Worm (Caenorhabditis elegans): Measurements from ENCODE around the gene srx-50.
A peak's percentile ranks its signal among the peaks of the same experiment; 100 is the strongest.

DNA sequence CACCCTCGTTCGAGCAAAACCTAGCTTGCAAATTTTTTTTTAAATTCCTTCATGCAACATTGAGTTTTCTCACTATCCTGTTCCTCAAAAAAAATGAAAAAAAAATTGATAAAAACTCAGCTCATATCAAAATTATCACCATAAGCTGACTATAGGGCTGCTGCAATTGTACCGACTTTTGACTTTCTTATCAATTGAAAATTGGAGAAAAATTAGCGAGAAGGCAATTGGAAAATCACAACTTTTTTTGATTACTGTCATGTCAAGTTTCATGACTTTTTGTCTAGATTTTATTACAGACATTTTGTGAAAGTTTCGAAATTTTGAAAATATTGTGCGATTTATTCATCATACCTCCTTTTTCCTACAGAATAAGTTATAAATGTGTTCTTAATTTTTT lies 31.9 kb upstream of the srx-50 start:
- TF ChIP-seq egl-27 (tag; optimal IDR thresholded peaks at IDR 0.05) = no peak
- TF ChIP-seq aha-1 (tag; optimal IDR thresholded peaks at IDR 0.05) = no peak
- TF ChIP-seq fkh-10 (GFP tag; optimal IDR thresholded peaks at IDR 0.05) = no peak
- no peak for TF ChIP-seq sptf-1 (tag; optimal IDR thresholded peaks at IDR 0.05)
- TF ChIP-seq alr-1 (tag; optimal IDR thresholded peaks at IDR 0.05; ENCODE audit: borderline replicate concordance) = no peak
- no peak for TF ChIP-seq unc-30 (tag; optimal IDR thresholded peaks at IDR 0.05)
- peak in 1 of 2 experiments; percentile 37 for TF ChIP-seq lin-35 (GFP tag; optimal IDR thresholded peaks at IDR 0.05)
- TF ChIP-seq lin-15B (tag; optimal IDR thresholded peaks at IDR 0.05) = no peak
- no peak for TF ChIP-seq unc-86 (tag; optimal IDR thresholded peaks at IDR 0.05)

All from whole organism, L1 larva.